Worm (Caenorhabditis elegans): Measurements from ENCODE around the gene nstp-3.

- no peak for TF ChIP-seq hmg-4 (GFP tag; optimal IDR thresholded peaks at IDR 0.05)
- TF ChIP-seq ama-1 (optimal IDR thresholded peaks at IDR 0.05): no peak
- no peak for TF ChIP-seq tra-4 (tag; optimal IDR thresholded peaks at IDR 0.05)
- no peak for TF ChIP-seq hmbx-1 (tag; optimal IDR thresholded peaks at IDR 0.05)
- TF ChIP-seq scrt-1 (GFP tag; IDR thresholded peaks at IDR 0.05): no peak
- no peak for TF ChIP-seq hnd-1 (tag; optimal IDR thresholded peaks at IDR 0.05)
- no peak for TF ChIP-seq ceh-13 (GFP tag; optimal IDR thresholded peaks at IDR 0.05)
Observed at ce11 chrV:5843415-5844337, 45.6 kb upstream of the nstp-3 start.

Data from whole organism, early embryonic.